Worm (Caenorhabditis elegans): ENCODE results near the gene F13H8.12.

The F13H8.12 gene

DNA sequence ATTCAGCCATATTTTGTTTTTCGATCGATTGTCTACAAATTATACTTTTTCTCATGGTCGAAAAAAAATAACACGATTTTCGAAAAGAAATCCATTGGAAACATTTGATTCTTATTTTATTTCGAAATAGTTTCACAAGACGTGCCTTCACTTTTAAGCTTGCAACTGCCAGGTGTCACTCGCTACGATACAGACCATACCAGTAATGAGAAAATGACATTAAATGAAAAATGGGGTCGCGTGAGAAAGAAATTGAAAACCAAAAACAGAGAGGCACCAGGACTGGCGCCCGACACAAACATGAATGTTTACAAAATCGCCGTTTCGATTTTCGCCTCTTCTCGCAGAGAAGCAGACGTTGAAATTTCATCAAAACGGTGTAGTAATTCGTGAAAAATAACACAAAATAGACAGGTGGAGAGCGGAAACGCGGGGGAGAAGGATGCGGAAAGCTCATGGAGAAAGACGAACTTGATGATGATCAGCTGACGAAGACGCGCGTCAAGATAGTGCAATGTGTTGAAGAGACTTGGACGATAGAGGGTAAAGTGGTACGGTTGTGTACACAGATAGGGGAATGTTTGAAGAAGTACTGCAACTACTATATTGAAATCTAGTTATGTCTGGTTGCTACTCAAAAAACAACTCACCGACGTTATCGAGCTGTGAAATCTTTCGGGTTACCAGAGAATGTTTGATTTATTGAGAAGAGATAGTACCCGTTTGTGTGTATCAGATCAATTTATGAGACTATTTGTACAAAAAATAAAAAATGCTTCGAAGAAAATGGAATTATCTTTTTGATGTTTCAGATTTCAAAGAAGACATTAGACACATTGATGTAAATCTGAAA is 26.0 kb upstream of the F13H8.12 start:
- TF ChIP-seq nhr-80 (tag; optimal IDR thresholded peaks at IDR 0.05): peak; percentile 39
- TF ChIP-seq hmg-1.2 (GFP tag; IDR thresholded peaks at IDR 0.05): peak; percentile 18; the same call in 1 of the 2 replicates
- no peak for TF ChIP-seq attf-3 (GFP tag; conservative IDR thresholded peaks at IDR 0.05)
- TF ChIP-seq cebp-1 (GFP tag; IDR thresholded peaks at IDR 0.05): peak; percentile 71; the same call in 1 of the 2 replicates
- peak; percentile 72 for TF ChIP-seq cebp-1 (tag; optimal IDR thresholded peaks at IDR 0.05)
- no peak for TF ChIP-seq snpc-4 (GFP tag; optimal IDR thresholded peaks at IDR 0.05)
- TF ChIP-seq snpc-4 (tag; optimal IDR thresholded peaks at IDR 0.05): peak in 1 of 4 experiments; percentile 20
- no peak for TF ChIP-seq D2030.7 (GFP tag; IDR thresholded peaks at IDR 0.05)
- peak; percentile 15 for TF ChIP-seq attf-5 (GFP tag; optimal IDR thresholded peaks at IDR 0.05)
- no peak for TF ChIP-seq rcor-1 (GFP tag; IDR thresholded peaks at IDR 0.05)
- peak; percentile 14 for TF ChIP-seq F23B12.7 (tag; optimal IDR thresholded peaks at IDR 0.05; ENCODE audit: insufficient read depth)
- no peak for TF ChIP-seq tlf-1 (GFP tag; optimal IDR thresholded peaks at IDR 0.05)
- no peak for TF ChIP-seq xnd-1 (tag; optimal IDR thresholded peaks at IDR 0.05)
- no peak for TF ChIP-seq sea-2 (GFP tag; IDR thresholded peaks at IDR 0.05)
- no peak for TF ChIP-seq hsf-1 (GFP tag; IDR thresholded peaks at IDR 0.05)
- TF ChIP-seq repo-1 (tag; optimal IDR thresholded peaks at IDR 0.05): no peak

DNA sequence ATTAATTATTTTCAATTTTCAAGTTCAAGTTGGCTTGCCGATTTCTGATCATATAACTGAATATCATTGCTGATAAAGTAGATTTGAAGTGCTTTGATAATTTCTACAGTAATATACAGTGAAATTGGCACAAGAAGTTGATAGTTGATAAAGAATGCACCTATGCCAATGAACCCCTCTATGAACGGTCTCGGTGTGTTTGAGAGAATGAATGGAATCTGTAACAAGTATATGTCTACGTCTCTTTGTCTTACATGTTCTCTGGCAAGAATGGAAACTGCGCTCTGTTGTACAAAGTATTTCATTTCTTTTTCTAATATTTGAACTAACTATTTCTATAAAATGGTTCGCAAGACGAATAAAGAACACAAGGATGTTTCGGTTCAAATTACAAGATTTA is 20.6 kb upstream of the F13H8.12 start, which contains the start of gene T24H7.8:
Gene T24H7.8 (plus strand): TSS at position 301 of the 400 bp plus-strand sequence.
- TF ChIP-seq lin-54 (GFP tag; optimal IDR thresholded peaks at IDR 0.05) (no peak), ceh-100 (GFP tag; IDR thresholded peaks at IDR 0.05) (no peak), tbx-9 (tag; optimal IDR thresholded peaks at IDR 0.05; ENCODE audit: borderline replicate concordance) (no peak), sea-2 (GFP tag; IDR thresholded peaks at IDR 0.05) (no peak), lsy-27 (tag; optimal IDR thresholded peaks at IDR 0.05; ENCODE audit: borderline replicate concordance, insufficient read depth) (no peak), madf-3 (GFP tag; IDR thresholded peaks at IDR 0.05) (no peak), lin-40 (tag; optimal IDR thresholded peaks at IDR 0.05) (no peak), egrh-3 (GFP tag; IDR thresholded peaks at IDR 0.05) (no peak), Y67H2A.10 (GFP tag; conservative IDR thresholded peaks at IDR 0.05) (no peak), B0261.1 (tag; optimal IDR thresholded peaks at IDR 0.05) (no peak), madf-8 (GFP tag; conservative IDR thresholded peaks at IDR 0.05) (no peak), hlh-26 (GFP tag; conservative IDR thresholded peaks at IDR 0.05) (no peak), hmg-1.2 (GFP tag; IDR thresholded peaks at IDR 0.05) (no peak), nhr-90 (tag; optimal IDR thresholded peaks at IDR 0.05) (no peak), nfya-1 (tag; optimal IDR thresholded peaks at IDR 0.05; ENCODE audit: borderline replicate concordance, insufficient read depth) (no peak)

DNA sequence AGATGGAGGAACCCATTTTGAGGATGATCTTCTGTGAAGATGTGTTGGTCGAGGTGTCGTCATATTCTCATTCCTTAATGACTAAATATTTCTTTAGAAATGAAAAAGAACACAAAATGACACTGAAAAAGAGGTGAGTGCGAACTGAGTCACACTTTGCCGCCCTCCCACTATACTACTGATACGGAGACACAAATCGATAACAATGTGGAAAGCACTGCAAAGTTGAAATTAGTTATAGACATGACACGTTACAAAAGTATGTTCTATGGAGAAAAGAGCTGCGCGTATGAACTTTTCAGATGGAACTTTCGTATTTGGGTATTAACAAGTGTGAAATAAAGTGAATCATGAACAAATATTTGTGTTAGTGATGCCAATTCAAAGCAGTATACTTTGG is 18.2 kb upstream of the F13H8.12 start, which contains the start of gene tat-4:
Gene tat-4 (minus strand): TSS at position 117 of the 400 bp plus-strand sequence.
- peak; percentile 73 for TF ChIP-seq nhr-80 (tag; optimal IDR thresholded peaks at IDR 0.05)
- TF ChIP-seq lin-54 (GFP tag; optimal IDR thresholded peaks at IDR 0.05): no peak

DNA sequence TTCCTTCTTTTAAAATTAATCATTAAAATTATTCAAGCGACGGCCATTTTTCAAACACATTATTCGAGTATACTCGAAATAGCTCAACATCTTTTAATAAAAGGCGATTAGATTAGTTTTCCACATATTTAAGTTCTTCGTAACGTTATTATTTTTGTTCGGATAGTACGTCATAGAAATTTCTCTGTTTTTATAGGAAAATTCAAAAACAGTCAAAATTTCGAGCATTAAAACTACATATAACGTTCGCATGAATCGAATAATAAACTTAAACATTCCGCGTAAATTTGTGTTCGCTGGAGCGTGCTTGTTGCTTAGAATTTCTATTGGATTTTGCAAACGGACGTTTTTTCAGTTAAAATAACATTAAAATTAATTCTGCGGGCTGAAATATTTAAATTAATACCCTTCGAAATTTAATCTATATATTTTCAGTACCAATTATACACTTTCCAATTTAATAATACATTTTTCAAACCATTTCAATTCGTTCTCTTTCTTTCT is 17.1 kb upstream of the F13H8.12 start, which contains the start of gene blos-4:
Gene blos-4 (plus strand): TSS at position 51 of the 504 bp plus-strand sequence.
- TF ChIP-seq ceh-27 (GFP tag; optimal IDR thresholded peaks at IDR 0.05): no peak
- TF ChIP-seq athp-1 (tag; optimal IDR thresholded peaks at IDR 0.05): no peak
- no peak for TF ChIP-seq B0035.1 (tag; optimal IDR thresholded peaks at IDR 0.05)
- no peak for TF ChIP-seq bed-2 (GFP tag; IDR thresholded peaks at IDR 0.05)
- no peak for TF ChIP-seq hrde-1 (tag; optimal IDR thresholded peaks at IDR 0.05; ENCODE audit: borderline replicate concordance)
- TF ChIP-seq ztf-22 (GFP tag; optimal IDR thresholded peaks at IDR 0.05): no peak
- TF ChIP-seq bed-1 (GFP tag; IDR thresholded peaks at IDR 0.05): no peak
- no peak for TF ChIP-seq F37B4.10 (GFP tag; IDR thresholded peaks at IDR 0.05)
- TF ChIP-seq F33H1.4 (GFP tag; IDR thresholded peaks at IDR 0.05): no peak
- TF ChIP-seq F22D6.2 (tag; optimal IDR thresholded peaks at IDR 0.05): no peak
- no peak for TF ChIP-seq somi-1 (GFP tag; optimal IDR thresholded peaks at IDR 0.05)
- TF ChIP-seq him-1 (tag; optimal IDR thresholded peaks at IDR 0.05): no peak
- TF ChIP-seq egl-18 (GFP tag; IDR thresholded peaks at IDR 0.05): no peak
- TF ChIP-seq nhr-179 (tag; optimal IDR thresholded peaks at IDR 0.05): no peak
